Fruit fly (Drosophila melanogaster) whole organism, embryonic: Measurements from ENCODE around the gene CG42554.

Experiments
- Awh ChIP-seq: fragments of 200-800 bp; sonication (Bioruptor generic); IDR thresholded peaks from 2 replicates; pipeline ENCODE4, ENCODE4 v1.3.6; 2022; ENCODE audit warnings: missing biosample characterization, missing genetic modification characterization
- CG10321 ChIP-seq: fragments of 200-800 bp; sonication (Bioruptor generic); IDR thresholded peaks from 2 replicates; pipeline ENCODE4 v1.3.6; 2022; ENCODE audit warnings: missing biosample characterization, missing genetic modification characterization
- CG10366 ChIP-seq: fragments of 200-800 bp; sonication (Bioruptor generic); IDR thresholded peaks from 2 replicates; pipeline ENCODE4 v1.3.6; 2022; ENCODE audit warnings: missing biosample characterization, missing genetic modification characterization
- CG10431 ChIP-seq: fragments of 200-800 bp; sonication (Bioruptor generic); optimal IDR thresholded peaks from 3 replicates; lab custom pipeline; 2018; ENCODE audit warnings: missing biosample characterization, mild to moderate bottlenecking, missing genetic modification characterization
- CG10979 ChIP-seq: fragments of 200-800 bp; sonication (Bioruptor generic); optimal IDR thresholded peaks from 2 replicates; lab custom pipeline; 2018; ENCODE audit warnings: missing biosample characterization, mild to moderate bottlenecking, missing genetic modification characterization, moderate library complexity
- CG11696 ChIP-seq: fragments of 200-800 bp; sonication (Bioruptor generic); IDR thresholded peaks from 2 replicates; pipeline ENCODE4 v1.3.6; 2022; ENCODE audit warnings: missing biosample characterization, missing genetic modification characterization
- CG12219 ChIP-seq: fragments of 200-800 bp; sonication (Bioruptor generic); optimal IDR thresholded peaks from 3 replicates; lab custom pipeline; 2018; ENCODE audit warnings: missing biosample characterization, mild to moderate bottlenecking, missing genetic modification characterization
- CG13296 ChIP-seq: fragments of 200-800 bp; sonication (Bioruptor generic); optimal IDR thresholded peaks from 3 replicates; lab custom pipeline; 2018; ENCODE audit warnings: missing biosample characterization, mild to moderate bottlenecking, missing genetic modification characterization
- CG15269 ChIP-seq: fragments of 200-800 bp; sonication (Bioruptor generic); optimal IDR thresholded peaks from 2 replicates; lab custom pipeline; 2018; ENCODE audit warnings: missing biosample characterization, mild to moderate bottlenecking, missing genetic modification characterization, moderate library complexity
- CG15479 ChIP-seq: fragments of 200-800 bp; sonication (Bioruptor generic); optimal IDR thresholded peaks from 3 replicates; lab custom pipeline; 2019; ENCODE audit warnings: missing biosample characterization, mild to moderate bottlenecking, missing genetic modification characterization, moderate library complexity
- CG18599 ChIP-seq: fragments of 200-800 bp; sonication (Bioruptor generic); optimal IDR thresholded peaks from 3 replicates; lab custom pipeline; 2017; ENCODE audit warnings: missing biosample characterization, missing genetic modification characterization, mild to moderate bottlenecking, moderate library complexity, missing genetic modification reagents
- CG18619 ChIP-seq: fragments of 200-800 bp; sonication (Bioruptor generic); optimal IDR thresholded peaks from 3 replicates; lab custom pipeline; 2017; ENCODE audit warnings: missing biosample characterization, mild to moderate bottlenecking, missing genetic modification characterization
- CG34376 ChIP-seq: fragments of 200-800 bp; sonication (Bioruptor generic); optimal IDR thresholded peaks from 2 replicates; lab custom pipeline; 2018; ENCODE audit warnings: missing biosample characterization, mild to moderate bottlenecking, missing genetic modification characterization
- CG4617 ChIP-seq: fragments of 200-800 bp; sonication (Bioruptor generic); optimal IDR thresholded peaks from 3 replicates; lab custom pipeline; 2016; ENCODE audit warnings: missing biosample characterization, missing genetic modification characterization, borderline replicate concordance
- CG4854 ChIP-seq: fragments of 200-800 bp; sonication (Bioruptor generic); optimal IDR thresholded peaks from 2 replicates; lab custom pipeline; 2016; ENCODE audit warnings: missing biosample characterization, missing genetic modification characterization, inconsistent platforms
- CG6813 ChIP-seq: fragments of 200-800 bp; sonication (Bioruptor generic); optimal IDR thresholded peaks from 2 replicates; lab custom pipeline; 2017; ENCODE audit warnings: missing biosample characterization, missing genetic modification characterization, mild to moderate bottlenecking, moderate library complexity, missing genetic modification reagents
- CG9797 ChIP-seq: fragments of 200-800 bp; sonication (Bioruptor generic); optimal IDR thresholded peaks from 3 replicates; lab custom pipeline; 2018; ENCODE audit warnings: missing biosample characterization, mild to moderate bottlenecking, missing genetic modification characterization
- CG9932 ChIP-seq: fragments of 200-800 bp; sonication (Bioruptor generic); IDR thresholded peaks from 2 replicates; pipeline ENCODE4 v1.3.6; 2022; ENCODE audit warnings: missing biosample characterization, missing genetic modification characterization
- CHES-1-like ChIP-seq: fragments of 200-800 bp; sonication (Bioruptor generic); optimal IDR thresholded peaks from 2 replicates; lab custom pipeline; 2016; ENCODE audit warnings: missing biosample characterization, missing genetic modification characterization
- Camta ChIP-seq: fragments of 200-800 bp; sonication (Bioruptor generic); optimal IDR thresholded peaks from 2 replicates; lab custom pipeline; 2016; ENCODE audit warnings: missing biosample characterization, missing genetic modification characterization
- Eip74EF ChIP-seq, 2 experiments: fragments of 200-800 bp in 1 of 2; fragments of >200 bp in 1 of 2; sonication (Bioruptor generic) in 1 of 2; optimal IDR thresholded peaks; 2 replicates each; lab custom pipeline; 2017 to 2019; ENCODE audit warnings: missing biosample characterization in 2 of 2, missing genetic modification characterization in 2 of 2, mild to moderate bottlenecking in 1 of 2, moderate library complexity in 1 of 2
- Ets97D ChIP-seq: fragments of 200-800 bp; sonication (Bioruptor generic); optimal IDR thresholded peaks from 3 replicates; lab custom pipeline; 2016; ENCODE audit warnings: missing biosample characterization, missing genetic modification characterization
- GATAe ChIP-seq: fragments of 200-800 bp; sonication (Bioruptor generic); conservative IDR thresholded peaks from 2 replicates; pipeline ENCODE4 v1.3.6; 2022; ENCODE audit warnings: missing biosample characterization, missing genetic modification characterization
- Gsc ChIP-seq: fragments of 200-800 bp; sonication (Bioruptor generic); IDR thresholded peaks from 2 replicates; pipeline ENCODE4 v1.3.6; 2022; ENCODE audit warnings: missing biosample characterization, missing genetic modification characterization
- HLHmδ ChIP-seq: fragments of 200-800 bp; sonication (Bioruptor generic); optimal IDR thresholded peaks from 2 replicates; lab custom pipeline; 2018; ENCODE audit warnings: missing biosample characterization, mild to moderate bottlenecking, missing genetic modification characterization, moderate library complexity
- Neu2 ChIP-seq: fragments of 200-800 bp; sonication (Bioruptor generic); optimal IDR thresholded peaks from 3 replicates; lab custom pipeline; 2016; ENCODE audit warnings: missing biosample characterization, missing genetic modification characterization, borderline replicate concordance
- NfI ChIP-seq: fragments of 200-800 bp; sonication (Bioruptor generic); optimal IDR thresholded peaks from 3 replicates; lab custom pipeline; 2018; ENCODE audit warnings: missing biosample characterization, mild to moderate bottlenecking, missing genetic modification characterization, moderate library complexity
- Spps ChIP-seq: fragments of 200-800 bp; sonication (Bioruptor generic); optimal IDR thresholded peaks from 2 replicates; lab custom pipeline; 2018; ENCODE audit warnings: missing biosample characterization, mild to moderate bottlenecking, missing genetic modification characterization
- Sry-β ChIP-seq: fragments of 200-800 bp; sonication (Bioruptor generic); optimal IDR thresholded peaks from 2 replicates; lab custom pipeline; 2018; ENCODE audit warnings: missing biosample characterization, mild to moderate bottlenecking, missing genetic modification characterization, moderate library complexity
- YL-1 ChIP-seq: fragments of 200-800 bp; sonication (Bioruptor generic); optimal IDR thresholded peaks from 3 replicates; lab custom pipeline; 2017; ENCODE audit warnings: missing biosample characterization, mild to moderate bottlenecking, missing genetic modification characterization
- ara ChIP-seq: fragments of 200-800 bp; sonication (Bioruptor generic); IDR thresholded peaks from 2 replicates; pipeline ENCODE4 v1.3.6; 2022; ENCODE audit warnings: missing biosample characterization, missing genetic modification characterization
- ash1 ChIP-seq: fragments of 200-800 bp; sonication (Bioruptor generic); optimal IDR thresholded peaks from 2 replicates; lab custom pipeline; 2018; ENCODE audit warnings: missing biosample characterization, mild to moderate bottlenecking, missing genetic modification characterization
- ato ChIP-seq: fragments of 200-800 bp; sonication (Bioruptor generic); IDR thresholded peaks from 2 replicates; pipeline ENCODE4 v1.3.6; 2022; ENCODE audit warnings: missing biosample characterization, missing genetic modification characterization; ENCODE audit not compliant: partially characterized antibody
- bbx ChIP-seq: fragments of 200-800 bp; sonication (Bioruptor generic); IDR thresholded peaks from 2 replicates; pipeline ENCODE4 v1.3.6; 2022; ENCODE audit warnings: missing biosample characterization, missing genetic modification characterization; ENCODE audit not compliant: partially characterized antibody
- crol ChIP-seq: fragments of 200-800 bp; sonication (Bioruptor generic); IDR thresholded peaks from 2 replicates; pipeline ENCODE4 v1.3.6; 2022; ENCODE audit warnings: missing biosample characterization, missing genetic modification characterization
- da ChIP-seq: fragments of 200-800 bp; sonication (Bioruptor generic); optimal IDR thresholded peaks from 2 replicates; lab custom pipeline; 2016; ENCODE audit warnings: missing biosample characterization, missing genetic modification characterization
- fd96Cb ChIP-seq: fragments of 200-800 bp; sonication (Bioruptor generic); optimal IDR thresholded peaks from 2 replicates; lab custom pipeline; 2018; ENCODE audit warnings: missing biosample characterization, mild to moderate bottlenecking, missing genetic modification characterization, moderate library complexity
- grau ChIP-seq: fragments of 200-800 bp; optimal IDR thresholded peaks from 3 replicates; lab custom pipeline; 2019; ENCODE audit warnings: missing biosample characterization, mild to moderate bottlenecking, missing genetic modification characterization, moderate library complexity
- grn ChIP-seq: fragments of 200-800 bp; sonication (Bioruptor generic); optimal IDR thresholded peaks from 3 replicates; lab custom pipeline; 2017; ENCODE audit warnings: missing biosample characterization, missing genetic modification characterization
- gt ChIP-seq: fragments of 200-800 bp; sonication (Bioruptor generic); IDR thresholded peaks from 2 replicates; pipeline ENCODE4 v1.3.6; 2022; ENCODE audit warnings: missing biosample characterization, missing genetic modification characterization
- hbn ChIP-seq: fragments of 200-800 bp; sonication (Bioruptor generic); IDR thresholded peaks from 2 replicates; pipeline ENCODE4 v1.3.6; 2022; ENCODE audit warnings: missing biosample characterization, missing genetic modification characterization; ENCODE audit not compliant: partially characterized antibody
- lola ChIP-seq, 3 experiments: fragments of >200 bp in 2 of 3; fragments of 200-800 bp in 1 of 3; sonication (Bioruptor generic) in 1 of 3; optimal IDR thresholded peaks; 2 replicates each; lab custom pipeline; 2017 to 2019; ENCODE audit warnings: missing biosample characterization in 3 of 3, missing genetic modification characterization in 3 of 3, mild to moderate bottlenecking in 1 of 3, moderate library complexity in 1 of 3
- mirr ChIP-seq: fragments of 200-800 bp; sonication (Bioruptor generic); optimal IDR thresholded peaks from 3 replicates; lab custom pipeline; 2018; ENCODE audit warnings: missing biosample characterization, mild to moderate bottlenecking, missing genetic modification characterization
- p53 ChIP-seq: fragments of 200-800 bp; sonication (Bioruptor generic); optimal IDR thresholded peaks from 2 replicates; lab custom pipeline; 2016; ENCODE audit warnings: missing biosample characterization, missing genetic modification characterization
- peb ChIP-seq: fragments of 200-800 bp; sonication (Bioruptor generic); IDR thresholded peaks from 2 replicates; pipeline ENCODE4 v1.3.6; 2022; ENCODE audit warnings: missing biosample characterization, missing genetic modification characterization
- pros ChIP-seq: fragments of 200-800 bp; sonication (Bioruptor generic); optimal IDR thresholded peaks from 3 replicates; lab custom pipeline; 2019; ENCODE audit warnings: missing biosample characterization, mild to moderate bottlenecking, missing genetic modification characterization, moderate library complexity
- seq ChIP-seq: fragments of 200-800 bp; sonication (Bioruptor generic); IDR thresholded peaks from 2 replicates; pipeline ENCODE4 v1.3.6; 2022; ENCODE audit warnings: missing biosample characterization, missing genetic modification characterization
- sqz ChIP-seq: fragments of 200-800 bp; sonication (Bioruptor generic); optimal IDR thresholded peaks from 3 replicates; lab custom pipeline; 2018; ENCODE audit warnings: missing biosample characterization, mild to moderate bottlenecking, missing genetic modification characterization
- sug ChIP-seq: fragments of 200-800 bp; optimal IDR thresholded peaks from 2 replicates; lab custom pipeline; 2019; ENCODE audit warnings: missing biosample characterization, mild to moderate bottlenecking, missing genetic modification characterization, moderate library complexity

CG42554 gene

dm6 chr3L:851061-851460, 15.6 kb downstream of the CG42554 start, which contains the start of gene Dci (continued):
- no peak for TF ChIP-seq Eip74EF (GFP tag; optimal IDR thresholded peaks at IDR 0.05; lab: Kevin White, UChicago)
- peak; percentile 73 for TF ChIP-seq Camta
- TF ChIP-seq seq, result peak; percentile 57
- TF ChIP-seq Ets97D (GFP tag; lab: Kevin White, UChicago), result peak; percentile 70

- TF ChIP-seq pros (GFP tag; lab: Kevin White, UChicago), result no peak
- peak; percentile 27 for TF ChIP-seq CG6813
- TF ChIP-seq CG9797 (GFP tag; lab: Kevin White, UChicago), result no peak
- TF ChIP-seq CG18619 (GFP tag; lab: Kevin White, UChicago), result no peak
- TF ChIP-seq sug (tag; lab: Kevin White, UChicago), result no peak
- TF ChIP-seq lola (GFP tag; optimal IDR thresholded peaks at IDR 0.05; lab: Kevin White, UChicago), result no peak
- no peak for TF ChIP-seq CG10321 (GFP tag; lab: Robert Waterston, UW)
- TF ChIP-seq sqz (GFP tag; lab: Kevin White, UChicago), result no peak
- no peak for TF ChIP-seq ato
- no peak for TF ChIP-seq NfI (GFP tag; lab: Kevin White, UChicago)
- no peak for TF ChIP-seq da
- TF ChIP-seq CG15269 (tag; lab: Kevin White, UChicago), result no peak
- TF ChIP-seq p53, result no peak
- TF ChIP-seq CG10431 (GFP tag; lab: Kevin White, UChicago), result no peak
- TF ChIP-seq CG34376 (GFP tag; lab: Kevin White, UChicago), result peak; percentile 20
- peak; percentile 16 for TF ChIP-seq CG18599 (GFP tag; lab: Kevin White, UChicago)
- peak; percentile 82 for TF ChIP-seq mirr (GFP tag; lab: Kevin White, UChicago)
- no peak for TF ChIP-seq CG15479
- TF ChIP-seq fd96Cb (tag; lab: Kevin White, UChicago), result no peak
- TF ChIP-seq Spps (tag; lab: Kevin White, UChicago), result no peak
- no peak for TF ChIP-seq crol (GFP tag; lab: Robert Waterston, UW)
- no peak for TF ChIP-seq peb (GFP tag; lab: Robert Waterston, UW)
- 0 out of 2 replicates have a peak, but pooled peaks have one; percentile 16 for TF ChIP-seq GATAe (GFP tag; lab: Robert Waterston, UW)
- no peak for TF ChIP-seq ara
- TF ChIP-seq CG10366, result no peak
- no peak for TF ChIP-seq Sry-β (GFP tag; lab: Kevin White, UChicago)
- TF ChIP-seq CG4854 (GFP tag; lab: Kevin White, UChicago), result no peak
- peak; percentile 44 for TF ChIP-seq CG13296 (GFP tag; lab: Kevin White, UChicago)
- no peak for TF ChIP-seq CHES-1-like
- no peak for TF ChIP-seq bbx (GFP tag; lab: Robert Waterston, UW)
- no peak for TF ChIP-seq Awh
- no peak for TF ChIP-seq Eip74EF (GFP tag; optimal IDR thresholded peaks at IDR 0.05; lab: Kevin White, UChicago)
- no peak for TF ChIP-seq grn (GFP tag; lab: Kevin White, UChicago)
- no peak for TF ChIP-seq YL-1 (GFP tag; lab: Kevin White, UChicago)
- TF ChIP-seq HLHmδ, result no peak
- TF ChIP-seq ash1 (GFP tag; lab: Kevin White, UChicago), result no peak
- no peak for TF ChIP-seq CG4617 (GFP tag; lab: Kevin White, UChicago)
- TF ChIP-seq Gsc, result no peak
- no peak for TF ChIP-seq CG9932
- TF ChIP-seq CG11696 (GFP tag; lab: Robert Waterston, UW), result peak; percentile 66
- TF ChIP-seq gt (GFP tag; lab: Robert Waterston, UW), result no peak
- no peak for TF ChIP-seq CG12219 (GFP tag; lab: Kevin White, UChicago)
- TF ChIP-seq hbn (GFP tag; lab: Robert Waterston, UW), result no peak
- TF ChIP-seq CG10979 (tag; lab: Kevin White, UChicago), result no peak
- TF ChIP-seq Neu2 (GFP tag; lab: Kevin White, UChicago), result no peak
- TF ChIP-seq grau (tag; lab: Kevin White, UChicago), result no peak
These were observed 16.8 kb downstream of the CG42554 start for dm6 chr3L:852267-852666.
